Worm (Caenorhabditis elegans) whole organism, L4/young adult: ENCODE results near the gene C47A4.3.

Experiments
- W03F9.2 ChIP-seq: fragments of 150-350 bp; optimal IDR thresholded peaks from 2 replicates; lab custom pipeline; 2014; ENCODE audit warnings: missing biosample characterization, missing genetic modification characterization
- dao-5 ChIP-seq: sonication (generic microtip); optimal IDR thresholded peaks from 2 replicates; lab custom pipeline; 2016; ENCODE audit warnings: missing genotype, missing genetic modification characterization, moderate library complexity, missing compliant biosample characterization
- him-1 ChIP-seq: sonication (generic microtip); optimal IDR thresholded peaks from 2 replicates; lab custom pipeline; 2016; ENCODE audit warnings: missing genotype, missing genetic modification reagents, missing genetic modification characterization, missing compliant biosample characterization

ce11 chrIV:13700847-13701246 is 41.3 kb downstream of the C47A4.3 start:
- no peak for TF ChIP-seq him-1 (tag; lab: Kevin White, UChicago)
- TF ChIP-seq W03F9.2 (tag; lab: Kevin White, UChicago) = no peak
- TF ChIP-seq dao-5 = no peak
